Fruit fly (Drosophila melanogaster): ENCODE measurements around the gene CG10096.

DNA sequence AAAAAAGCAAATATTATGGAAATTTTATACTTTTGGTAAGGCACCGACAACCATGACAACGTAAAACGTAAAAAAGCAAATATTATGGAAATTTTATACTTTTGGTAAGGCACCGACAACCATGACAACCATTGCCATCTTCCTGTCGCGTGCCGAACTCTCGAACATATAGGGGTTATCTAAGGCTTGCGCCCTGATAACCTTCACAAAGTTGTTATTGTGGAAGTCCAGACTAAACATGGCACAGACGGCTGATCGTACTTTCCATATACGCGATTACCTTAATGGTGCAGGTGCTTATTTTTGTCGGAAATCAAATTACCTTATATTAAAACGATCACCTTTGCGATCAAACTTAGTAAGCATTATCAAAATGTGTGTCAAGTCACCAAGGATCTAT lies 49.7 kb upstream of the CG10096 start:
- TF ChIP-seq ttk (optimal IDR thresholded peaks at IDR 0.05) (no peak), psq (optimal IDR thresholded peaks at IDR 0.05) (no peak)

All from Kc167 (cell line).